Fruit fly (Drosophila melanogaster) Kc167 (cell line): ENCODE measurements around the gene Jon25Bii.

ENCODE experiments used
- Sin3A ChIP-seq: fragments of >200 bp; optimal IDR thresholded peaks from 2 replicates; lab custom pipeline; 2018; ENCODE audit warnings: missing external identifiers
- h ChIP-seq: fragments of >200 bp; optimal IDR thresholded peaks from 3 replicates; lab custom pipeline; 2018; ENCODE audit warnings: missing external identifiers
- insv ChIP-seq: fragments of >200 bp; optimal IDR thresholded peaks from 3 replicates; lab custom pipeline; 2018; ENCODE audit warnings: missing external identifiers
- psq ChIP-seq: fragments of >200 bp; optimal IDR thresholded peaks from 2 replicates; lab custom pipeline; 2017; ENCODE audit warnings: missing external identifiers
- ttk ChIP-seq: sonication (Bioruptor generic); optimal IDR thresholded peaks from 2 replicates; lab custom pipeline; 2017; ENCODE audit warnings: missing external identifiers

- TF ChIP-seq insv (lab: Kevin White, UChicago) (no peak), Sin3A (lab: Kevin White, UChicago) (no peak), ttk (lab: Kevin White, UChicago) (no peak), h (lab: Kevin White, UChicago) (no peak), psq (lab: Kevin White, UChicago) (no peak)
Observed at dm6 chr2L:4950667-4951066, 2.3 kb downstream of the Jon25Bii start, which contains the start of gene Jon25Biii.
